Worm (Caenorhabditis elegans): ENCODE measurements around the gene F54F7.3.

F54F7.3 gene

DNA sequence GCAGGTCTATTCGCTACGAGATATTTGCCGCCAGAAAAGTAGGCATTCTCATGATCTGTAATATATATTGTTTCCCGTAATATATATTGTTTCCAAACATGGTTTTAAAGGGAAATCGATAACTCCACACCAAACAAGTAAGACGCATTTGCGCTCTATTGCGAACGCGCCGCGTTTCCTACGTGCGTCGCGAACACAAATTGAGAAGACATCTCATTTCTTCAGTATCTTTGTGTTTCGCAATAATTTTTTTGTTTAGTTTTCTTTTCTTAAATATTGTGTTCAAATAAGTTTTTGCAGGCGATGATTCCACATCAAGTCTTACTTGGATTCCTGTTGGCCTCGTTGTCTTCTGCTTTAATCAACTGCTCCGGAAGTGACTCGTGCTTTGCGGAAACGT lies 15.1 kb upstream of the F54F7.3 start, which contains the start of gene F54F7.6:
TSS of gene F54F7.6 (plus strand) at position 301 of the 400 bp plus-strand sequence.
- TF ChIP-seq ztf-4 (tag; optimal IDR thresholded peaks at IDR 0.05), result no peak
- TF ChIP-seq alr-1 (tag; optimal IDR thresholded peaks at IDR 0.05), result no peak
- no peak for TF ChIP-seq egl-27 (tag; optimal IDR thresholded peaks at IDR 0.05)
- no peak for TF ChIP-seq ZK546.5 (tag; optimal IDR thresholded peaks at IDR 0.05)
- TF ChIP-seq mbf-1 (tag; optimal IDR thresholded peaks at IDR 0.05), result no peak
- TF ChIP-seq ama-1 (optimal IDR thresholded peaks at IDR 0.05), result no peak
- no peak for TF ChIP-seq nhr-11 (tag; optimal IDR thresholded peaks at IDR 0.05)
- no peak for TF ChIP-seq snpc-4 (tag; optimal IDR thresholded peaks at IDR 0.05)
- TF ChIP-seq lin-13 (GFP tag; optimal IDR thresholded peaks at IDR 0.05), result no peak
- TF ChIP-seq C34F6.9 (tag; optimal IDR thresholded peaks at IDR 0.05), result no peak
- no peak for TF ChIP-seq mab-5 (tag; optimal IDR thresholded peaks at IDR 0.05)
- no peak for TF ChIP-seq sma-9 (GFP tag; optimal IDR thresholded peaks at IDR 0.05)
- TF ChIP-seq sma-9 (tag; optimal IDR thresholded peaks at IDR 0.05), result no peak
- TF ChIP-seq skn-1 (tag; optimal IDR thresholded peaks at IDR 0.05), result no peak
- TF ChIP-seq nhr-12 (tag; optimal IDR thresholded peaks at IDR 0.05), result no peak
- no peak for TF ChIP-seq unc-55 (GFP tag; optimal IDR thresholded peaks at IDR 0.05)
- no peak for TF ChIP-seq elt-3 (tag; optimal IDR thresholded peaks at IDR 0.05)
- no peak for TF ChIP-seq nhr-77 (tag; optimal IDR thresholded peaks at IDR 0.05)
- TF ChIP-seq zag-1 (tag; optimal IDR thresholded peaks at IDR 0.05), result no peak
- TF ChIP-seq F13H6.1 (tag; optimal IDR thresholded peaks at IDR 0.05), result no peak
- no peak for TF ChIP-seq unc-39 (tag; optimal IDR thresholded peaks at IDR 0.05)

DNA sequence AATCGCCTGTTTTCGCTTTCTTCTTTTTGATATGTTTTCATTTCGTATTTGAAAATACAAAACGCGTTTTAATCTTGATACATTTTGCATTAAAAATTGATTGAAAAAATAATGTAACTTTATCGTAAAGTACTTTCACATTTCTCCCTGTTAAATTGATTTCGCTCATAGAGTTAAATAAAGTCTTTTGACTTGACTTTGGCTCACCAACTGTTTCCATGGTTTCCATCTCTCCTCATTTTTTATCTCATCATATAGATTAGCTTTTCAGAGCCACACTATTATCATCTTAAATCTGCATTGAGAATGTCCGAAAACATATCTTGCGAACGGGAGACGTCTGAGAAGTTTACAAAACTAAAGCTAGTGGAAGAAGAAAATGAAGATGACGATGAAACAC lies 13.3 kb upstream of the F54F7.3 start, which contains the start of gene F54F7.10:
TSS of gene F54F7.10 (plus strand) at position 301 of the 400 bp plus-strand sequence.
- TF ChIP-seq ztf-1 (GFP tag; conservative IDR thresholded peaks at IDR 0.05), result no peak
- TF ChIP-seq Y55F3AM.14 (GFP tag; optimal IDR thresholded peaks at IDR 0.05), result no peak
- TF ChIP-seq nhr-23 (tag; optimal IDR thresholded peaks at IDR 0.05), result no peak
- no peak for TF ChIP-seq skn-1 (tag; optimal IDR thresholded peaks at IDR 0.05)
- TF ChIP-seq sem-4 (tag; optimal IDR thresholded peaks at IDR 0.05), result no peak
- TF ChIP-seq unc-62 (GFP tag; optimal IDR thresholded peaks at IDR 0.05), result no peak
- TF ChIP-seq F13H6.1 (tag; optimal IDR thresholded peaks at IDR 0.05), result no peak
- TF ChIP-seq nhr-77 (tag; optimal IDR thresholded peaks at IDR 0.05), result no peak
- no peak for TF ChIP-seq nhr-21 (tag; optimal IDR thresholded peaks at IDR 0.05)
- TF ChIP-seq crh-2 (tag; optimal IDR thresholded peaks at IDR 0.05), result no peak
- no peak for TF ChIP-seq lin-13 (GFP tag; optimal IDR thresholded peaks at IDR 0.05)
- TF ChIP-seq dmd-4 (tag; optimal IDR thresholded peaks at IDR 0.05), result no peak

DNA sequence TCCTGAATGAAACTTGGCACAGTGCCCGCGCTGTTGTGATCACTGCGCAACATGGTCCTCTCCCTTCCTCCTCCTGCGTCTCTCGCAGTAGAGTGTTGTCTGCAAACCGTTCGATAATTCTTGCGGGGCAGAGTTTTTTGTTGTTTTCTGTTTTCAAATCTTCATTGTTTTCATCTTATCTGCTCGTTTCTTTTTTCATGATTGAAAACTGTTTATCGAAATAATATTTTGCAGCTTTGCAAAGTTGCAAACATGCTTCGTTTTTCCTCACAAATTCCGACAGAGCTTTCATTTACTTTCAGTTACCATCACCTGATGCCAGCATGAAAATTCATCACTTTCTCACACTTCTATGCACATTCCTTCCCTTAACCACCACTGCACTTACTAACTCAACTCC lies 7.2 kb upstream of the F54F7.3 start, which contains the start of gene mes-1:
TSS of gene mes-1 (plus strand) at position 301 of the 400 bp plus-strand sequence.
- TF ChIP-seq zag-1 (tag; optimal IDR thresholded peaks at IDR 0.05), result no peak

DNA sequence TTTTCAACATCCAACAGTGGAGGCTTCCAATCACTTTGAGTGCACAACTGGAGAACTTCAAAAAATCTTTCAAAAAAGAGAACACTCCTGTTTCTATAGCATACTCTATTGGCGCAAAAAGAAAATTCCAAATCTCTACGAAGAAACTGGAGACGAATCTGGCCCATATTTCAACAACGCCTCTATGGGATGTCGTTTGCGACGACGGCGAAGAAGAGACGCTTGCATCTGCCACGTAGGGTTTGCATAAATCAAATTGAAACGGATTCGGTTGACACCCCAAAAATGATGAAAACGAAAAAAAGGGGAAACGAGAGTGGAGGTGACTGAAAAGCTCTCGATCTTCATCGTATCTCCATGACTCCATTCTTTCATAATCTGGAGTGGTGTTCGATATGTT lies 6.2 kb upstream of the F54F7.3 start:
- TF ChIP-seq elt-1 (tag; optimal IDR thresholded peaks at IDR 0.05) (no peak), gmeb-1 (tag; optimal IDR thresholded peaks at IDR 0.05) (no peak), unc-39 (tag; optimal IDR thresholded peaks at IDR 0.05) (no peak), F13H6.1 (tag; optimal IDR thresholded peaks at IDR 0.05) (no peak), nhr-77 (tag; optimal IDR thresholded peaks at IDR 0.05) (no peak), lin-13 (GFP tag; optimal IDR thresholded peaks at IDR 0.05) (no peak), dmd-4 (tag; optimal IDR thresholded peaks at IDR 0.05) (no peak), fos-1 (tag; optimal IDR thresholded peaks at IDR 0.05) (no peak), nhr-12 (tag; optimal IDR thresholded peaks at IDR 0.05) (no peak), lin-39 (tag; optimal IDR thresholded peaks at IDR 0.05) (no peak), nhr-10 (tag; optimal IDR thresholded peaks at IDR 0.05) (no peak), ztf-4 (tag; optimal IDR thresholded peaks at IDR 0.05) (no peak), unc-62 (GFP tag; optimal IDR thresholded peaks at IDR 0.05) (no peak), sma-9 (GFP tag; optimal IDR thresholded peaks at IDR 0.05) (no peak), sma-9 (tag; optimal IDR thresholded peaks at IDR 0.05) (no peak), R02D3.7 (tag; optimal IDR thresholded peaks at IDR 0.05) (no peak), aly-2 (tag; optimal IDR thresholded peaks at IDR 0.05) (no peak), ama-1 (optimal IDR thresholded peaks at IDR 0.05) (no peak), nhr-23 (tag; optimal IDR thresholded peaks at IDR 0.05) (no peak), egl-27 (tag; optimal IDR thresholded peaks at IDR 0.05) (no peak), ztf-11 (tag; optimal IDR thresholded peaks at IDR 0.05) (no peak)

DNA sequence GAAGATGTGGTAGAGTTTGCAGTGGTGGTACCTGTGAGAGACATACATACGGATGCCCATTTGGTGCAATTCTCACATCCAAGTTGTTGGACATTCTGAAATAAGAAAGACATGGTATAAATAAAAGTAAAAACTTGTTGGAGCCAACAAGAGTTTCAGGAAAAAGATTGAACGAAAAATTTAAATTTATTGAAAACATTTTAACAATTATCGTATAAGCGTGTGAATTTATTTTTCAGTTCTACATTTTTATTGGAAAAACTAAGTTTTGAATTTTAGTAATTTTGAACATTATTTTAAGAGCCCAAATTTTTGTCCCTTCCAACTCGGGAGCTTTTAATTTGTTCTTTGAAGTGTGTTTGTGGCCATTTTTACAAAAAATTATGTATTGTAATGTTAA lies 4.9 kb upstream of the F54F7.3 start, which contains the start of gene F54F7.8:
TSS of gene F54F7.8 (minus strand) at position 101 of the 400 bp plus-strand sequence.
- TF ChIP-seq sem-4 (tag; optimal IDR thresholded peaks at IDR 0.05), result no peak
- TF ChIP-seq snpc-4 (tag; optimal IDR thresholded peaks at IDR 0.05), result no peak
- TF ChIP-seq ztf-1 (GFP tag; conservative IDR thresholded peaks at IDR 0.05), result no peak
- no peak for TF ChIP-seq R02D3.7 (tag; optimal IDR thresholded peaks at IDR 0.05)
- TF ChIP-seq aly-2 (tag; optimal IDR thresholded peaks at IDR 0.05), result no peak
- TF ChIP-seq skn-1 (tag; optimal IDR thresholded peaks at IDR 0.05), result no peak
- TF ChIP-seq crh-2 (tag; optimal IDR thresholded peaks at IDR 0.05), result no peak
- no peak for TF ChIP-seq mdl-1 (tag; optimal IDR thresholded peaks at IDR 0.05)
- no peak for TF ChIP-seq sma-9 (GFP tag; optimal IDR thresholded peaks at IDR 0.05)
- no peak for TF ChIP-seq sma-9 (tag; optimal IDR thresholded peaks at IDR 0.05)
- TF ChIP-seq mbf-1 (tag; optimal IDR thresholded peaks at IDR 0.05), result no peak
- TF ChIP-seq peb-1 (tag; optimal IDR thresholded peaks at IDR 0.05), result no peak
- TF ChIP-seq nhr-23 (tag; optimal IDR thresholded peaks at IDR 0.05), result no peak
- no peak for TF ChIP-seq unc-55 (GFP tag; optimal IDR thresholded peaks at IDR 0.05)

All from whole organism, L2 larva.